In genomic region chr3L:4698032-4698431, dm6 we compare ENCODE assay signal across 3 fruit fly cellular contexts.
A peak's percentile ranks its signal among the peaks of the same experiment; 100 is the strongest.
TF ChIP-seq lines count a peak whose summit lies in the region.

No protein-coding gene starts in this region.

TF ChIP-seq in whole organism, embryonic, 481 proteins besides CTCF, POLR2A, EP300 and RAD21 (continued from another document and continues in another):
- no peak for TF ChIP-seq CG16813 (GFP tag; IDR thresholded peaks at IDR 0.05; lab: Robert Waterston, UW; ENCODE audit: partially characterized antibody)
- TF ChIP-seq CG5180 (GFP tag; optimal IDR thresholded peaks at IDR 0.05; lab: Kevin White, UChicago): peak; percentile 69
- TF ChIP-seq CG10321 (GFP tag; IDR thresholded peaks at IDR 0.05; lab: Robert Waterston, UW): no peak
- 0 out of 4 replicates have a peak, but pooled peaks have one; percentile 31 for TF ChIP-seq chinmo (GFP tag; IDR thresholded peaks at IDR 0.05; lab: Robert Waterston, UW; ENCODE audit: partially characterized antibody)
- TF ChIP-seq CG3838 (GFP tag; optimal IDR thresholded peaks at IDR 0.05; lab: Kevin White, UChicago): peak; percentile 60
- TF ChIP-seq CG15514 (GFP tag; optimal IDR thresholded peaks at IDR 0.05; lab: Kevin White, UChicago): peak; percentile 73
- peak; percentile 82 for TF ChIP-seq chn (GFP tag; optimal IDR thresholded peaks at IDR 0.05; lab: Kevin White, UChicago)
- TF ChIP-seq CG10654 (GFP tag; optimal IDR thresholded peaks at IDR 0.05; lab: Kevin White, UChicago): peak; percentile 72
- TF ChIP-seq sisA (GFP tag; IDR thresholded peaks at IDR 0.05; lab: Robert Waterston, UW): peak; percentile 91
- TF ChIP-seq ken (GFP tag; IDR thresholded peaks at IDR 0.05; lab: Robert Waterston, UW): peak; percentile 78
- TF ChIP-seq Meics (GFP tag; optimal IDR thresholded peaks at IDR 0.05; lab: Kevin White, UChicago): peak; percentile 86
- no peak for TF ChIP-seq CG42726 (GFP tag; IDR thresholded peaks at IDR 0.05; lab: Robert Waterston, UW; ENCODE audit: partially characterized antibody)
- TF ChIP-seq Nf-YB (GFP tag; optimal IDR thresholded peaks at IDR 0.05; lab: Kevin White, UChicago): peak; percentile 57
- TF ChIP-seq CG4617 (GFP tag; optimal IDR thresholded peaks at IDR 0.05; lab: Kevin White, UChicago; ENCODE audit: borderline replicate concordance): peak; percentile 36
- TF ChIP-seq hbn (GFP tag; IDR thresholded peaks at IDR 0.05; lab: Robert Waterston, UW; ENCODE audit: partially characterized antibody): no peak
- TF ChIP-seq CG12104 (GFP tag; optimal IDR thresholded peaks at IDR 0.05; lab: Kevin White, UChicago): peak; percentile 80
- TF ChIP-seq Hr51 (GFP tag; optimal IDR thresholded peaks at IDR 0.05; lab: Kevin White, UChicago): peak; percentile 73 to 89
- TF ChIP-seq Neu2 (GFP tag; optimal IDR thresholded peaks at IDR 0.05; lab: Kevin White, UChicago; ENCODE audit: borderline replicate concordance): no peak
- peak; percentile 89 for TF ChIP-seq CG11504 (tag; optimal IDR thresholded peaks at IDR 0.05; lab: Kevin White, UChicago)
- peak; percentile 72 for TF ChIP-seq sug (tag; optimal IDR thresholded peaks at IDR 0.05; lab: Kevin White, UChicago)
- TF ChIP-seq CG13123 (GFP tag; optimal IDR thresholded peaks at IDR 0.05; lab: Kevin White, UChicago): peak; percentile 58
- no peak for TF ChIP-seq nerfin-2 (GFP tag; IDR thresholded peaks at IDR 0.05; lab: Robert Waterston, UW; ENCODE audit: partially characterized antibody)
- TF ChIP-seq CG2202 (tag; optimal IDR thresholded peaks at IDR 0.05; lab: Kevin White, UChicago): peak; percentile 52
- TF ChIP-seq CG7786 (GFP tag; optimal IDR thresholded peaks at IDR 0.05; lab: Kevin White, UChicago): peak; percentile 86
- peak; percentile 68 for TF ChIP-seq CG3726 (GFP tag; IDR thresholded peaks at IDR 0.05; lab: Robert Waterston, UW)
- TF ChIP-seq CG9932 (GFP tag; IDR thresholded peaks at IDR 0.05; lab: Robert Waterston, UW): peak; percentile 84
- peak; percentile 40 for TF ChIP-seq CG7928 (GFP tag; optimal IDR thresholded peaks at IDR 0.05; lab: Kevin White, UChicago)
- peak; percentile 75 for TF ChIP-seq Bdp1 (GFP tag; optimal IDR thresholded peaks at IDR 0.05; lab: Kevin White, UChicago)
- TF ChIP-seq ab (GFP tag; optimal IDR thresholded peaks at IDR 0.05; lab: Kevin White, UChicago): peak; percentile 58
- TF ChIP-seq Dp (GFP tag; optimal IDR thresholded peaks at IDR 0.05; lab: Kevin White, UChicago): no peak
- peak; percentile 89 for TF ChIP-seq Oli (tag; optimal IDR thresholded peaks at IDR 0.05; lab: Kevin White, UChicago)
- peak; percentile 54 for TF ChIP-seq CG11085 (GFP tag; IDR thresholded peaks at IDR 0.05; lab: Robert Waterston, UW)
- peak; percentile 54 for TF ChIP-seq sd (tag; optimal IDR thresholded peaks at IDR 0.05; lab: Kevin White, UChicago)
- peak; percentile 74 for TF ChIP-seq CG8388 (GFP tag; optimal IDR thresholded peaks at IDR 0.05; lab: Kevin White, UChicago)
- peak; percentile 79 for TF ChIP-seq odd (GFP tag; optimal IDR thresholded peaks at IDR 0.05; lab: Kevin White, UChicago)
- TF ChIP-seq sens (GFP tag; lab: Kevin White, UChicago): peak; percentile 94
- peak; percentile 22 for TF ChIP-seq Hand (GFP tag; optimal IDR thresholded peaks at IDR 0.05; lab: Kevin White, UChicago)
- peak; percentile 73 for TF ChIP-seq btn (GFP tag; optimal IDR thresholded peaks at IDR 0.05; lab: Kevin White, UChicago)
- peak; percentile 83 for TF ChIP-seq HHEX (GFP tag; optimal IDR thresholded peaks at IDR 0.05; lab: Kevin White, UChicago)
- peak; percentile 62 for TF ChIP-seq tio (GFP tag; optimal IDR thresholded peaks at IDR 0.05; lab: Kevin White, UChicago)
- TF ChIP-seq NC2α (GFP tag; optimal IDR thresholded peaks at IDR 0.05; lab: Kevin White, UChicago): peak; percentile 58
- TF ChIP-seq zen2 (GFP tag; IDR thresholded peaks at IDR 0.05; lab: Robert Waterston, UW; ENCODE audit: partially characterized antibody): no peak

TF ChIP-seq in whole organism, prepupa, 60 proteins besides CTCF, POLR2A, EP300 and RAD21 (continued from another document):
- no peak for TF ChIP-seq dsx (GFP tag; optimal IDR thresholded peaks at IDR 0.05; lab: Kevin White, UChicago; ENCODE audit: poor library complexity, severe bottlenecking)
- TF ChIP-seq CG6163 (GFP tag; IDR thresholded peaks at IDR 0.05; lab: Robert Waterston, UW): peak; percentile 95
- TF ChIP-seq CG7368 (GFP tag; optimal IDR thresholded peaks at IDR 0.05; lab: Kevin White, UChicago): peak; percentile 86
- peak in 1 of 2 experiments; percentile 51 for TF ChIP-seq ss (GFP tag; optimal IDR thresholded peaks at IDR 0.05; lab: Kevin White, UChicago)
- peak; percentile 88 for TF ChIP-seq achi (GFP tag; optimal IDR thresholded peaks at IDR 0.05; lab: Kevin White, UChicago)
- TF ChIP-seq Hr4 (GFP tag; optimal IDR thresholded peaks at IDR 0.05; lab: Kevin White, UChicago): peak; percentile 91
- peak; percentile 94 for TF ChIP-seq cyc (GFP tag; optimal IDR thresholded peaks at IDR 0.05; lab: Kevin White, UChicago)
- TF ChIP-seq Sox15 (GFP tag; optimal IDR thresholded peaks at IDR 0.05; lab: Kevin White, UChicago): peak; percentile 85
- peak; percentile 77 for TF ChIP-seq CG4318 (GFP tag; optimal IDR thresholded peaks at IDR 0.05; lab: Kevin White, UChicago)
- TF ChIP-seq fd85E (GFP tag; optimal IDR thresholded peaks at IDR 0.05; lab: Kevin White, UChicago): peak; percentile 77
- TF ChIP-seq CG6792 (GFP tag; optimal IDR thresholded peaks at IDR 0.05; lab: Kevin White, UChicago): peak; percentile 86
- TF ChIP-seq Hr39 (GFP tag; optimal IDR thresholded peaks at IDR 0.05; lab: Kevin White, UChicago): peak; percentile 93
- TF ChIP-seq CG10631 (GFP tag; optimal IDR thresholded peaks at IDR 0.05; lab: Kevin White, UChicago): peak; percentile 70
- TF ChIP-seq CG9139 (GFP tag; optimal IDR thresholded peaks at IDR 0.05; lab: Kevin White, UChicago): peak; percentile 43
- TF ChIP-seq CG11762 (GFP tag; optimal IDR thresholded peaks at IDR 0.05; lab: Kevin White, UChicago; ENCODE audit: insufficient read depth): peak; percentile 79
- peak; percentile 89 for TF ChIP-seq CG8632 (GFP tag; optimal IDR thresholded peaks at IDR 0.05; lab: Kevin White, UChicago)
- peak; percentile 64 for TF ChIP-seq CG11294 (GFP tag; IDR thresholded peaks at IDR 0.05; lab: Robert Waterston, UW)
- TF ChIP-seq OdsH (GFP tag; optimal IDR thresholded peaks at IDR 0.05; lab: Kevin White, UChicago): peak; percentile 91
- peak; percentile 78 for TF ChIP-seq Ets21C (GFP tag; optimal IDR thresholded peaks at IDR 0.05; lab: Kevin White, UChicago)
- peak; percentile 93 for TF ChIP-seq topi (GFP tag; optimal IDR thresholded peaks at IDR 0.05; lab: Kevin White, UChicago)
- TF ChIP-seq Sox14 (GFP tag; optimal IDR thresholded peaks at IDR 0.05; lab: Kevin White, UChicago): peak; percentile 87
- peak; percentile 91 for TF ChIP-seq pdm3 (GFP tag; optimal IDR thresholded peaks at IDR 0.05; lab: Kevin White, UChicago)
- peak; percentile 92 for TF ChIP-seq acj6 (GFP tag; optimal IDR thresholded peaks at IDR 0.05; lab: Kevin White, UChicago)
- peak; percentile 94 for TF ChIP-seq CG31627 (GFP tag; optimal IDR thresholded peaks at IDR 0.05; lab: Kevin White, UChicago)
- peak; percentile 91 for TF ChIP-seq CG32006 (GFP tag; optimal IDR thresholded peaks at IDR 0.05; lab: Kevin White, UChicago)
- TF ChIP-seq CG34406 (GFP tag; optimal IDR thresholded peaks at IDR 0.05; lab: Kevin White, UChicago): peak; percentile 87
- peak; percentile 86 for TF ChIP-seq CG8319 (GFP tag; optimal IDR thresholded peaks at IDR 0.05; lab: Kevin White, UChicago)
- peak; percentile 65 for TF ChIP-seq dac (GFP tag; optimal IDR thresholded peaks at IDR 0.05; lab: Kevin White, UChicago)
- peak; percentile 85 for TF ChIP-seq Eip78C (GFP tag; lab: Kevin White, UChicago)
- TF ChIP-seq Eip93F (GFP tag; optimal IDR thresholded peaks at IDR 0.05; lab: Kevin White, UChicago): no peak
- peak; percentile 89 for TF ChIP-seq CG15336 (GFP tag; IDR thresholded peaks at IDR 0.05; lab: Robert Waterston, UW)
- peak; percentile 88 for TF ChIP-seq CG8119 (GFP tag; IDR thresholded peaks at IDR 0.05; lab: Robert Waterston, UW)
- peak; percentile 92 for TF ChIP-seq eg (GFP tag; IDR thresholded peaks at IDR 0.05; lab: Robert Waterston, UW)
- peak; percentile 70 for TF ChIP-seq svp (GFP tag; lab: Kevin White, UChicago)
- peak; percentile 77 for TF ChIP-seq Ets96B (tag; optimal IDR thresholded peaks at IDR 0.05; lab: Kevin White, UChicago)
- TF ChIP-seq Sox102F (GFP tag; optimal IDR thresholded peaks at IDR 0.05; lab: Kevin White, UChicago): peak; percentile 90
- peak; percentile 73 for TF ChIP-seq CG6808 (GFP tag; optimal IDR thresholded peaks at IDR 0.05; lab: Kevin White, UChicago)
- TF ChIP-seq CG3032 (tag; optimal IDR thresholded peaks at IDR 0.05; lab: Kevin White, UChicago): peak; percentile 64
- peak; percentile 86 for TF ChIP-seq Eip75B (GFP tag; optimal IDR thresholded peaks at IDR 0.05; lab: Kevin White, UChicago)

TF ChIP-seq in whole organism, wandering third instar larva, 38 proteins besides CTCF, POLR2A, EP300 and RAD21 (continued from another document):
- peak; percentile 53 for TF ChIP-seq GATAd (GFP tag; optimal IDR thresholded peaks at IDR 0.05; lab: Kevin White, UChicago)
- TF ChIP-seq CG32264 (GFP tag; optimal IDR thresholded peaks at IDR 0.05; lab: Kevin White, UChicago): peak; percentile 31
- TF ChIP-seq Dif (GFP tag; optimal IDR thresholded peaks at IDR 0.05; lab: Kevin White, UChicago; ENCODE audit: partially characterized antibody): no peak
- TF ChIP-seq woc (GFP tag; optimal IDR thresholded peaks at IDR 0.05; lab: Kevin White, UChicago): peak; percentile 29
- TF ChIP-seq ey (GFP tag; optimal IDR thresholded peaks at IDR 0.05; lab: Kevin White, UChicago): peak; percentile 84
